Fruit fly (Drosophila melanogaster) whole organism, embryonic: ENCODE results near the gene CG10943.

Source experiments
- CG10979 ChIP-seq: fragments of 200-800 bp; sonication (Bioruptor generic); optimal IDR thresholded peaks from 2 replicates; lab custom pipeline; 2018; ENCODE audit warnings: missing biosample characterization, mild to moderate bottlenecking, missing genetic modification characterization, moderate library complexity
- CG3838 ChIP-seq: fragments of 200-800 bp; sonication (Bioruptor generic); optimal IDR thresholded peaks from 3 replicates; lab custom pipeline; 2016; ENCODE audit warnings: missing biosample characterization, missing genetic modification characterization
- ERR ChIP-seq: fragments of 200-800 bp; sonication (Bioruptor generic); optimal IDR thresholded peaks from 2 replicates; lab custom pipeline; 2016; ENCODE audit warnings: missing biosample characterization, missing genetic modification characterization
- Gug ChIP-seq: fragments of 200-800 bp; sonication (Bioruptor generic); IDR thresholded peaks from 4 replicates; pipeline ENCODE4 v1.3.6; 2022; ENCODE audit warnings: missing biosample characterization, missing genetic modification characterization
- Hr39 ChIP-seq: fragments of >200 bp; optimal IDR thresholded peaks from 2 replicates; lab custom pipeline; 2017
- Hr51 ChIP-seq, 2 experiments: fragments of 200-800 bp; sonication (Bioruptor generic); optimal IDR thresholded peaks; 2 replicates in 1 of 2; 3 replicates in 1 of 2; lab custom pipeline; 2016 to 2018; ENCODE audit warnings: missing biosample characterization in 2 of 2, missing genetic modification characterization in 2 of 2, mild to moderate bottlenecking in 1 of 2, moderate library complexity in 1 of 2
- TFAM ChIP-seq: fragments of 200-800 bp; sonication (Bioruptor generic); optimal IDR thresholded peaks from 2 replicates; lab custom pipeline; 2017; ENCODE audit warnings: missing biosample characterization, missing genetic modification characterization, inconsistent platforms
- lola ChIP-seq, 3 experiments: fragments of >200 bp in 2 of 3; fragments of 200-800 bp in 1 of 3; sonication (Bioruptor generic) in 1 of 3; optimal IDR thresholded peaks; 2 replicates each; lab custom pipeline; 2017 to 2019; ENCODE audit warnings: missing biosample characterization in 3 of 3, missing genetic modification characterization in 3 of 3, mild to moderate bottlenecking in 1 of 3, moderate library complexity in 1 of 3
- pan ChIP-seq, 4 experiments: fragments of >200 bp in 3 of 4; fragments of 200-800 bp in 1 of 4; sonication (Bioruptor generic) in 1 of 4; optimal IDR thresholded peaks in 3 of 4; IDR thresholded peaks in 1 of 4; 2 replicates each; pipeline versions ENCODE4 v1.3.6 to Lab custom; 2017 to 2022; ENCODE audit warnings: missing biosample characterization in 2 of 4, missing genetic modification characterization in 2 of 4, mixed read lengths in 1 of 4
- sima ChIP-seq: fragments of 200-800 bp; sonication (Bioruptor generic); optimal IDR thresholded peaks from 2 replicates; lab custom pipeline; 2016; ENCODE audit warnings: missing biosample characterization, missing genetic modification characterization
- sna ChIP-seq: fragments of 200-800 bp; sonication (Bioruptor generic); IDR thresholded peaks from 2 replicates; pipeline ENCODE4 v1.3.6; 2022; ENCODE audit warnings: missing biosample characterization, missing genetic modification characterization; ENCODE audit not compliant: partially characterized antibody
- toy ChIP-seq: fragments of 200-800 bp; sonication (Bioruptor generic); IDR thresholded peaks from 2 replicates; pipeline ENCODE4 v1.3.6; 2022; ENCODE audit warnings: missing biosample characterization, missing genetic modification characterization
- unpg ChIP-seq: fragments of 200-800 bp; sonication (Bioruptor generic); optimal IDR thresholded peaks from 3 replicates; lab custom pipeline; 2018; ENCODE audit warnings: missing biosample characterization, mild to moderate bottlenecking, missing genetic modification characterization, moderate library complexity

- TF ChIP-seq sima (GFP tag; lab: Kevin White, UChicago) (no peak), Hr51 (GFP tag; optimal IDR thresholded peaks at IDR 0.05; lab: Kevin White, UChicago) (no peak), pan (optimal IDR thresholded peaks at IDR 0.05; lab: Kevin White, UChicago) (no peak), pan (GFP tag; optimal IDR thresholded peaks at IDR 0.05 in 1 of 2, IDR thresholded peaks at IDR 0.05 in 1 of 2) (no peak), unpg (GFP tag; lab: Kevin White, UChicago) (no peak), CG10979 (tag; lab: Kevin White, UChicago) (peak; percentile 22), CG3838 (GFP tag; lab: Kevin White, UChicago) (no peak), ERR (GFP tag; lab: Kevin White, UChicago) (no peak), Gug (GFP tag; lab: Robert Waterston, UW) (no peak), lola (GFP tag; optimal IDR thresholded peaks at IDR 0.05; lab: Kevin White, UChicago) (no peak), toy (GFP tag; lab: Robert Waterston, UW) (no peak), sna (GFP tag; lab: Robert Waterston, UW) (no peak), TFAM (GFP tag; lab: Kevin White, UChicago) (no peak), Hr39 (lab: Kevin White, UChicago) (no peak)
These were observed 12.8 kb downstream of the CG10943 start, which contains the start of the genes CG10948 and Wbp2 for dm6 chr3L:12849867-12850301.
